Worm (Caenorhabditis elegans) whole organism, L1 larva: Measurements from ENCODE around the gene F59A1.18.

Experiments
- C34B4.2 ChIP-seq: sonication (generic microtip); optimal IDR thresholded peaks from 2 replicates; lab custom pipeline; 2017; ENCODE audit warnings: mild to moderate bottlenecking, missing genetic modification characterization, missing compliant biosample characterization
- blmp-1 ChIP-seq: fragments of 150-350 bp; optimal IDR thresholded peaks from 2 replicates; lab custom pipeline; 2014; ENCODE audit warnings: missing biosample characterization, missing genetic modification characterization
- ceh-8 ChIP-seq: fragments of 200-800 bp; sonication (Bioruptor generic); optimal IDR thresholded peaks from 2 replicates; lab custom pipeline; 2018; ENCODE audit warnings: mild to moderate bottlenecking, missing genetic modification characterization, moderate library complexity, missing compliant biosample characterization
- ceh-82 ChIP-seq, 3 experiments: fragments of 150-350 bp in 1 of 3; sonication (generic microtip) in 2 of 3; optimal IDR thresholded peaks; 2 replicates each; lab custom pipeline; 2014 to 2017; ENCODE audit warnings: missing biosample characterization in 3 of 3, missing genetic modification characterization in 3 of 3
- ceh-88 ChIP-seq: fragments of 200-800 bp; sonication (Bioruptor generic); IDR thresholded peaks from 2 replicates; pipeline ENCODE4 v1.3.6; 2022; ENCODE audit warnings: missing genetic modification characterization, missing compliant biosample characterization
- dsc-1 ChIP-seq: sonication (generic microtip); optimal IDR thresholded peaks from 2 replicates; lab custom pipeline; 2016; ENCODE audit warnings: mild to moderate bottlenecking, missing genetic modification characterization, missing compliant biosample characterization
- egl-13 ChIP-seq: sonication (generic microtip); optimal IDR thresholded peaks from 2 replicates; lab custom pipeline; 2016; ENCODE audit warnings: missing genotype, missing genetic modification reagents, missing genetic modification characterization, missing compliant biosample characterization
- egl-27 ChIP-seq, 2 experiments: fragments of 150-350 bp in 1 of 2; sonication (generic microtip); optimal IDR thresholded peaks; 3 replicates each; lab custom pipeline; 2017 to 2018; ENCODE audit warnings: missing biosample characterization in 2 of 2, missing genetic modification characterization in 2 of 2, missing genetic modification reagents in 2 of 2
- elt-2 ChIP-seq: sonication (generic microtip); optimal IDR thresholded peaks from 2 replicates; lab custom pipeline; 2016; ENCODE audit warnings: missing genetic modification characterization, mild to moderate bottlenecking, inconsistent platforms, missing compliant biosample characterization, missing genetic modification reagents
- fkh-8 ChIP-seq: sonication (generic microtip); optimal IDR thresholded peaks from 2 replicates; lab custom pipeline; 2016; ENCODE audit warnings: mild to moderate bottlenecking, missing genetic modification characterization, missing compliant biosample characterization
- fos-1 ChIP-seq: fragments of 150-350 bp; optimal IDR thresholded peaks from 2 replicates; lab custom pipeline; 2014; ENCODE audit warnings: missing biosample characterization, missing genetic modification characterization
- hlh-17 ChIP-seq: fragments of 200-800 bp; sonication (Bioruptor generic); optimal IDR thresholded peaks from 2 replicates; lab custom pipeline; 2018; ENCODE audit warnings: missing genetic modification characterization, mild to moderate bottlenecking, missing compliant biosample characterization, moderate library complexity, borderline replicate concordance
- hlh-4 ChIP-seq: sonication (generic microtip); optimal IDR thresholded peaks from 2 replicates; lab custom pipeline; 2016; ENCODE audit warnings: mild to moderate bottlenecking, missing genetic modification characterization, missing compliant biosample characterization
- hpl-2 ChIP-seq: fragments of 150-350 bp; optimal IDR thresholded peaks from 2 replicates; lab custom pipeline; 2014; ENCODE audit warnings: missing biosample characterization, missing genetic modification reagents, missing genetic modification characterization
- irx-1 ChIP-seq: sonication (generic microtip); optimal IDR thresholded peaks from 2 replicates; lab custom pipeline; 2016; ENCODE audit warnings: missing genetic modification characterization, missing compliant biosample characterization
- jun-1 ChIP-seq: fragments of 150-350 bp; optimal IDR thresholded peaks from 2 replicates; lab custom pipeline; 2014; ENCODE audit warnings: missing biosample characterization, missing genetic modification reagents, missing genetic modification characterization
- lin-13 ChIP-seq: fragments of 150-350 bp; optimal IDR thresholded peaks from 2 replicates; lab custom pipeline; 2014; ENCODE audit warnings: missing biosample characterization, missing genetic modification reagents, missing genetic modification characterization
- lin-15B ChIP-seq: fragments of 150-350 bp; sonication (generic microtip); optimal IDR thresholded peaks from 3 replicates; lab custom pipeline; 2014; ENCODE audit warnings: missing biosample characterization, missing genetic modification characterization
- lin-35 ChIP-seq, 2 experiments: fragments of 150-350 bp; optimal IDR thresholded peaks; 2 replicates each; lab custom pipeline; 2014; ENCODE audit warnings: missing biosample characterization in 2 of 2, missing genetic modification characterization in 2 of 2, missing genetic modification reagents in 2 of 2
- lir-3 ChIP-seq: sonication (generic microtip); optimal IDR thresholded peaks from 2 replicates; lab custom pipeline; 2016; ENCODE audit warnings: mild to moderate bottlenecking, missing genetic modification characterization, moderate library complexity, missing compliant biosample characterization; ENCODE audit not compliant: poor library complexity
- lsy-2 ChIP-seq, 2 experiments: fragments of 150-350 bp; optimal IDR thresholded peaks; 2 replicates each; lab custom pipeline; 2014; ENCODE audit warnings: missing biosample characterization in 2 of 2, missing genetic modification characterization in 2 of 2
- mab-9 ChIP-seq: fragments of 200-800 bp; sonication (Bioruptor generic); IDR thresholded peaks from 2 replicates; pipeline ENCODE4 v1.3.6; 2022; ENCODE audit warnings: missing genetic modification reagents, missing genetic modification characterization, missing compliant biosample characterization
- mef-2 ChIP-seq: fragments of 150-350 bp; optimal IDR thresholded peaks from 2 replicates; lab custom pipeline; 2014; ENCODE audit warnings: missing biosample characterization, missing genetic modification characterization
- nhr-11 ChIP-seq: fragments of 150-350 bp; optimal IDR thresholded peaks from 2 replicates; lab custom pipeline; 2014; ENCODE audit warnings: missing biosample characterization, missing genetic modification characterization
- nhr-19 ChIP-seq: fragments of 200-800 bp; sonication (Bioruptor generic); conservative IDR thresholded peaks from 2 replicates; pipeline ENCODE4 v1.3.6; 2022; ENCODE audit warnings: missing genetic modification characterization, missing compliant biosample characterization
- nhr-20 ChIP-seq: sonication (generic microtip); optimal IDR thresholded peaks from 2 replicates; lab custom pipeline; 2016; ENCODE audit warnings: mild to moderate bottlenecking, missing genetic modification characterization, missing compliant biosample characterization
- nhr-90 ChIP-seq: sonication (generic microtip); optimal IDR thresholded peaks from 2 replicates; lab custom pipeline; 2016; ENCODE audit warnings: mild to moderate bottlenecking, missing genetic modification characterization, missing compliant biosample characterization; ENCODE audit not compliant: poor library complexity
- pag-3 ChIP-seq: sonication (generic microtip); optimal IDR thresholded peaks from 2 replicates; lab custom pipeline; 2017; ENCODE audit warnings: missing genetic modification characterization, mild to moderate bottlenecking, missing compliant biosample characterization, antibody characterized with exemption, borderline replicate concordance; ENCODE audit not compliant: insufficient read depth
- pax-3 ChIP-seq: fragments of 200-800 bp; sonication (Bioruptor generic); optimal IDR thresholded peaks from 2 replicates; lab custom pipeline; 2018; ENCODE audit warnings: mild to moderate bottlenecking, missing genetic modification characterization, moderate library complexity, missing compliant biosample characterization
- pqm-1 ChIP-seq: sonication (generic microtip); optimal IDR thresholded peaks from 3 replicates; lab custom pipeline; 2017; ENCODE audit warnings: missing biosample characterization, missing genetic modification characterization
- skn-1 ChIP-seq: fragments of 150-350 bp; optimal IDR thresholded peaks from 2 replicates; lab custom pipeline; 2014; ENCODE audit warnings: missing biosample characterization, missing genetic modification characterization
- snu-23 ChIP-seq: sonication (generic microtip); optimal IDR thresholded peaks from 2 replicates; lab custom pipeline; 2016; ENCODE audit warnings: missing genetic modification characterization, missing compliant biosample characterization
- sox-4 ChIP-seq: sonication (generic microtip); optimal IDR thresholded peaks from 2 replicates; lab custom pipeline; 2016; ENCODE audit warnings: missing genetic modification characterization, missing compliant biosample characterization
- tbx-2 ChIP-seq: sonication (generic microtip); optimal IDR thresholded peaks from 2 replicates; lab custom pipeline; 2016; ENCODE audit warnings: missing genetic modification characterization, missing compliant biosample characterization
- tlp-1 ChIP-seq: fragments of 150-350 bp; optimal IDR thresholded peaks from 2 replicates; lab custom pipeline; 2014; ENCODE audit warnings: missing biosample characterization, missing genetic modification characterization
- unc-62 ChIP-seq: fragments of 150-350 bp; optimal IDR thresholded peaks from 2 replicates; lab custom pipeline; 2014; ENCODE audit warnings: missing biosample characterization, missing genetic modification reagents, missing genetic modification characterization

F59A1.18 gene

ce11 chrV:17722553-17722952 is 35.8 kb upstream of the F59A1.18 start:
- TF ChIP-seq irx-1 (tag; lab: Kevin White, UChicago) (no peak), fkh-8 (tag; lab: Kevin White, UChicago) (no peak), unc-62 (no peak), C34B4.2 (no peak), lsy-2 (tag; optimal IDR thresholded peaks at IDR 0.05; lab: Kevin White, UChicago) (no peak), skn-1 (no peak), egl-13 (no peak), lin-13 (GFP tag; lab: Kevin White, UChicago) (no peak), hlh-4 (tag; lab: Kevin White, UChicago) (no peak), pax-3 (tag; lab: Kevin White, UChicago) (no peak), sox-4 (tag; lab: Kevin White, UChicago) (no peak), lir-3 (tag; lab: Kevin White, UChicago) (no peak)

- TF ChIP-seq pqm-1 (tag; lab: Kevin White, UChicago) (peak; percentile 95), lsy-2 (tag; optimal IDR thresholded peaks at IDR 0.05; lab: Kevin White, UChicago) (peak in 1 of 2 experiments; percentile 0), nhr-90 (peak; percentile 5), egl-13 (no peak), mab-9 (GFP tag; lab: Robert Waterston, UW) (no peak), fos-1 (tag; lab: Kevin White, UChicago) (no peak), tbx-2 (tag; lab: Kevin White, UChicago) (no peak), lin-35 (GFP tag; optimal IDR thresholded peaks at IDR 0.05; lab: Kevin White, UChicago) (peak in 1 of 2 experiments; percentile 46), unc-62 (no peak), ceh-8 (GFP tag; lab: Kevin White, UChicago) (no peak), hpl-2 (GFP tag; lab: Kevin White, UChicago) (no peak), nhr-20 (tag; lab: Kevin White, UChicago) (peak; percentile 45), C34B4.2 (no peak), ceh-82 (tag; optimal IDR thresholded peaks at IDR 0.05; lab: Kevin White, UChicago) (no peak), hlh-17 (GFP tag; lab: Kevin White, UChicago) (no peak), jun-1 (tag; lab: Kevin White, UChicago) (peak; percentile 50), elt-2 (peak; percentile 98), nhr-19 (GFP tag; lab: Robert Waterston, UW) (peak; percentile 18; the same call in 1 of the 2 replicates), pax-3 (tag; lab: Kevin White, UChicago) (no peak)
These were observed 35.0 kb upstream of the F59A1.18 start for ce11 chrV:17721709-17722108.

ce11 chrV:17718647-17719046 is 31.9 kb upstream of the F59A1.18 start, which contains the start of gene str-77:
Gene str-77, plus strand, starts transcription at chrV:17718947.
- no peak for TF ChIP-seq blmp-1 (tag; lab: Kevin White, UChicago)
- no peak for TF ChIP-seq snu-23 (GFP tag; lab: Kevin White, UChicago)
- TF ChIP-seq nhr-20 (tag; lab: Kevin White, UChicago): no peak
- no peak for TF ChIP-seq dsc-1 (tag; lab: Kevin White, UChicago)
- TF ChIP-seq nhr-11 (tag; lab: Kevin White, UChicago): no peak
- TF ChIP-seq mef-2 (tag; lab: Kevin White, UChicago): no peak
- no peak for TF ChIP-seq ceh-88 (GFP tag; lab: Robert Waterston, UW)
- TF ChIP-seq tlp-1 (tag; lab: Kevin White, UChicago): no peak
- TF ChIP-seq pag-3 (tag; lab: Kevin White, UChicago): no peak
- TF ChIP-seq lin-15B (tag; lab: Kevin White, UChicago): no peak
- TF ChIP-seq egl-27 (tag; optimal IDR thresholded peaks at IDR 0.05; lab: Kevin White, UChicago): no peak
- no peak for TF ChIP-seq lir-3 (tag; lab: Kevin White, UChicago)
- TF ChIP-seq nhr-90: no peak
- no peak for TF ChIP-seq sox-4 (tag; lab: Kevin White, UChicago)
- no peak for TF ChIP-seq ceh-8 (GFP tag; lab: Kevin White, UChicago)
